Worm (Caenorhabditis elegans): ENCODE data around the gene C25F9.5.
"Not testable (repeated sequence)": the region's sequence is repeated elsewhere in the genome, so short reads cannot be mapped to it uniquely, and the experiment has no call there.

ce11 chrV:19399282-19399681 is 11.4 kb downstream of the C25F9.5 start:
- TF ChIP-seq lin-39 (tag; optimal IDR thresholded peaks at IDR 0.05); elt-3 (tag; optimal IDR thresholded peaks at IDR 0.05); nhr-25 (tag; optimal IDR thresholded peaks at IDR 0.05); nhr-77 (tag; optimal IDR thresholded peaks at IDR 0.05); ZK546.5 (tag; optimal IDR thresholded peaks at IDR 0.05); ama-1 (optimal IDR thresholded peaks at IDR 0.05); aly-2 (tag; optimal IDR thresholded peaks at IDR 0.05); ztf-11 (tag; optimal IDR thresholded peaks at IDR 0.05): not testable (repeated sequence)
